Worm (Caenorhabditis elegans): ENCODE results near the gene trp-2.

- TF ChIP-seq ham-2 (GFP tag; optimal IDR thresholded peaks at IDR 0.05) (no peak), mab-5 (tag; optimal IDR thresholded peaks at IDR 0.05) (no peak)
These were observed 16.4 kb downstream of the trp-2 start, which contains the start of gene clc-27 for ce11 chrIII:1008091-1008490.
